Fruit fly (Drosophila melanogaster) whole organism, embryonic: Measurements from ENCODE around the gene pyx.

Experiments used
- Awh ChIP-seq: fragments of 200-800 bp; sonication (Bioruptor generic); IDR thresholded peaks from 2 replicates; pipeline ENCODE4, ENCODE4 v1.3.6; 2022; ENCODE audit warnings: missing biosample characterization, missing genetic modification characterization
- CG10366 ChIP-seq: fragments of 200-800 bp; sonication (Bioruptor generic); IDR thresholded peaks from 2 replicates; pipeline ENCODE4 v1.3.6; 2022; ENCODE audit warnings: missing biosample characterization, missing genetic modification characterization
- CG13424 ChIP-seq: fragments of 200-800 bp; sonication (Bioruptor generic); optimal IDR thresholded peaks from 2 replicates; lab custom pipeline; 2019; ENCODE audit warnings: missing biosample characterization, mild to moderate bottlenecking, missing genetic modification characterization, moderate library complexity
- CG14710 ChIP-seq: fragments of 200-800 bp; sonication (Bioruptor generic); optimal IDR thresholded peaks from 3 replicates; lab custom pipeline; 2019; ENCODE audit warnings: missing biosample characterization, mild to moderate bottlenecking, missing genetic modification characterization, moderate library complexity
- CG14860 ChIP-seq: fragments of 200-800 bp; sonication (Bioruptor generic); IDR thresholded peaks from 3 replicates; pipeline ENCODE4 v1.3.6; 2022; ENCODE audit warnings: missing biosample characterization, missing genetic modification characterization; ENCODE audit not compliant: partially characterized antibody
- CG4404 ChIP-seq: fragments of 200-800 bp; sonication (Bioruptor generic); IDR thresholded peaks from 2 replicates; pipeline ENCODE4 v1.3.6; 2022; ENCODE audit warnings: missing biosample characterization, missing genetic modification characterization
- CG6854 ChIP-seq: fragments of 200-800 bp; sonication (Bioruptor generic); optimal IDR thresholded peaks from 3 replicates; lab custom pipeline; 2017; ENCODE audit warnings: missing biosample characterization, mild to moderate bottlenecking, missing genetic modification characterization
- CG8281 ChIP-seq: fragments of 200-800 bp; sonication (Bioruptor generic); optimal IDR thresholded peaks from 2 replicates; lab custom pipeline; 2018; ENCODE audit warnings: missing biosample characterization, mild to moderate bottlenecking, missing genetic modification characterization, moderate library complexity
- CG9932 ChIP-seq: fragments of 200-800 bp; sonication (Bioruptor generic); IDR thresholded peaks from 2 replicates; pipeline ENCODE4 v1.3.6; 2022; ENCODE audit warnings: missing biosample characterization, missing genetic modification characterization
- CHES-1-like ChIP-seq: fragments of 200-800 bp; sonication (Bioruptor generic); optimal IDR thresholded peaks from 2 replicates; lab custom pipeline; 2016; ENCODE audit warnings: missing biosample characterization, missing genetic modification characterization
- D19A ChIP-seq: fragments of 200-800 bp; optimal IDR thresholded peaks from 3 replicates; lab custom pipeline; 2019; ENCODE audit warnings: missing biosample characterization, mild to moderate bottlenecking, missing genetic modification characterization, moderate library complexity
- Elba2 ChIP-seq: fragments of 200-800 bp; sonication (Bioruptor generic); optimal IDR thresholded peaks from 3 replicates; lab custom pipeline; 2016; ENCODE audit warnings: missing biosample characterization, missing genetic modification characterization
- Hsf ChIP-seq: fragments of 200-800 bp; sonication (Bioruptor generic); optimal IDR thresholded peaks from 3 replicates; lab custom pipeline; 2016; ENCODE audit warnings: missing biosample characterization, missing genetic modification characterization
- MBD-R2 ChIP-seq: fragments of 200-800 bp; sonication (Bioruptor generic); IDR thresholded peaks from 2 replicates; pipeline ENCODE4 v1.3.6; 2022; ENCODE audit warnings: missing biosample characterization, missing genetic modification characterization
- Sox100B ChIP-seq: fragments of 200-800 bp; sonication (Bioruptor generic); optimal IDR thresholded peaks from 3 replicates; lab custom pipeline; 2018; ENCODE audit warnings: missing biosample characterization, mild to moderate bottlenecking, missing genetic modification characterization
- ase ChIP-seq: fragments of 200-800 bp; sonication (Bioruptor generic); IDR thresholded peaks from 3 replicates; pipeline ENCODE4 v1.3.6; 2022; ENCODE audit warnings: missing biosample characterization, missing genetic modification characterization
- ash1 ChIP-seq: fragments of 200-800 bp; sonication (Bioruptor generic); optimal IDR thresholded peaks from 2 replicates; lab custom pipeline; 2018; ENCODE audit warnings: missing biosample characterization, mild to moderate bottlenecking, missing genetic modification characterization
- eyg ChIP-seq: fragments of 200-800 bp; sonication (Bioruptor generic); optimal IDR thresholded peaks from 3 replicates; lab custom pipeline; 2016; ENCODE audit warnings: missing biosample characterization, missing genetic modification characterization
- insv ChIP-seq, 2 experiments: fragments of 200-800 bp; sonication (Bioruptor generic); optimal IDR thresholded peaks; 3 replicates each; lab custom pipeline; 2016 to 2018; ENCODE audit warnings: missing biosample characterization in 2 of 2, missing genetic modification characterization in 2 of 2
- onecut ChIP-seq: fragments of 200-800 bp; sonication (Bioruptor generic); IDR thresholded peaks from 2 replicates; pipeline ENCODE4 v1.3.6; 2022; ENCODE audit warnings: missing biosample characterization, missing genetic modification characterization
- pho ChIP-seq: fragments of 200-800 bp; sonication (Bioruptor generic); optimal IDR thresholded peaks from 2 replicates; lab custom pipeline; 2016; ENCODE audit warnings: missing biosample characterization, missing genetic modification characterization
- tgo ChIP-seq: fragments of 200-800 bp; sonication (Bioruptor generic); IDR thresholded peaks from 3 replicates; pipeline ENCODE4 v1.3.6; 2022; ENCODE audit warnings: missing biosample characterization, missing genetic modification characterization

pyx gene

dm6 chr3L:174501-174900 lies 48.4 kb downstream of the pyx start (continued):
- TF ChIP-seq CG13424 (tag; lab: Kevin White, UChicago) (no peak), D19A (tag; lab: Kevin White, UChicago) (peak; percentile 23), CG14710 (peak; percentile 35), ash1 (GFP tag; lab: Kevin White, UChicago) (no peak), CG4404 (GFP tag; lab: Robert Waterston, UW) (no peak), Sox100B (no peak), Hsf (no peak), pho (GFP tag; lab: Kevin White, UChicago) (no peak), CHES-1-like (GFP tag; lab: Kevin White, UChicago) (no peak), eyg (GFP tag; lab: Kevin White, UChicago) (no peak)

- TF ChIP-seq insv (GFP tag; optimal IDR thresholded peaks at IDR 0.05; lab: Kevin White, UChicago) = peak in 1 of 2 experiments; percentile 77
- TF ChIP-seq CG9932 = no peak
- TF ChIP-seq Elba2 (GFP tag; lab: Kevin White, UChicago) = peak; percentile 17
- TF ChIP-seq CG10366 = no peak
- no peak for TF ChIP-seq ase (GFP tag; lab: Robert Waterston, UW)
- TF ChIP-seq Sox100B = no peak
- TF ChIP-seq onecut (GFP tag; lab: Robert Waterston, UW) = peak; percentile 90
- no peak for TF ChIP-seq CG6854 (GFP tag; lab: Kevin White, UChicago)
- no peak for TF ChIP-seq CG14860
- TF ChIP-seq MBD-R2 (GFP tag; lab: Robert Waterston, UW) = 0 out of 2 replicates have a peak, but pooled peaks have one; percentile 21
- no peak for TF ChIP-seq CG8281 (tag; lab: Kevin White, UChicago)
- TF ChIP-seq tgo = no peak
- no peak for TF ChIP-seq Awh (GFP tag; lab: Robert Waterston, UW)
Observed at dm6 chr3L:171729-172128, 51.1 kb downstream of the pyx start.
